Worm (Caenorhabditis elegans) whole organism, young adult: Measurements from ENCODE around the gene ain-1.

Experiments used
- B0336.3 ChIP-seq: fragments of 200-800 bp; sonication (Bioruptor generic); IDR thresholded peaks from 2 replicates; pipeline ENCODE4 v1.3.6; 2022; ENCODE audit warnings: missing genetic modification characterization, missing compliant biosample characterization
- C06A6.2 ChIP-seq: fragments of 200-800 bp; sonication (Bioruptor generic); conservative IDR thresholded peaks from 2 replicates; pipeline ENCODE4 v1.3.6; 2022; ENCODE audit warnings: missing genetic modification characterization, missing compliant biosample characterization
- F23B12.7 ChIP-seq: sonication (generic microtip); optimal IDR thresholded peaks from 2 replicates; lab custom pipeline; 2017; ENCODE audit warnings: missing genetic modification characterization, mild to moderate bottlenecking, missing compliant biosample characterization, antibody characterized with exemption, moderate library complexity; ENCODE audit not compliant: insufficient read depth
- F39B2.1 ChIP-seq: fragments of 200-800 bp; sonication (Bioruptor generic); IDR thresholded peaks from 2 replicates; pipeline ENCODE4 v1.3.6; 2022; ENCODE audit warnings: missing genetic modification reagents, missing genetic modification characterization, missing compliant biosample characterization
- F52B5.7 ChIP-seq: sonication (generic microtip); optimal IDR thresholded peaks from 2 replicates; lab custom pipeline; 2016; ENCODE audit warnings: mild to moderate bottlenecking, missing genetic modification characterization, missing compliant biosample characterization
- F55B11.4 ChIP-seq: sonication (generic microtip); optimal IDR thresholded peaks from 2 replicates; lab custom pipeline; 2016; ENCODE audit warnings: missing compliant biosample characterization, missing genetic modification characterization, borderline replicate concordance; ENCODE audit not compliant: insufficient read depth
- T26A5.8 ChIP-seq: sonication (generic microtip); optimal IDR thresholded peaks from 2 replicates; lab custom pipeline; 2016; ENCODE audit warnings: missing genetic modification characterization, missing compliant biosample characterization
- ZK185.1 ChIP-seq: sonication (generic microtip); optimal IDR thresholded peaks from 2 replicates; lab custom pipeline; 2016; ENCODE audit warnings: mild to moderate bottlenecking, missing genetic modification characterization, missing compliant biosample characterization; ENCODE audit not compliant: poor library complexity, severe bottlenecking
- akir-1 ChIP-seq: fragments of 200-800 bp; sonication (Bioruptor generic); optimal IDR thresholded peaks from 2 replicates; lab custom pipeline; 2018; ENCODE audit warnings: mild to moderate bottlenecking, missing genetic modification characterization, moderate library complexity, missing compliant biosample characterization
- ama-1 ChIP-seq, 3 experiments: fragments of 150-350 bp in 1 of 3; sonication (generic microtip) in 2 of 3; optimal IDR thresholded peaks; 2 replicates each; lab custom pipeline; 2014 to 2018; ENCODE audit warnings: missing biosample characterization in 2 of 3, missing genetic modification characterization in 2 of 3, missing genetic modification reagents in 2 of 3
- aptf-2 ChIP-seq: fragments of 200-800 bp; sonication (Bioruptor generic); conservative IDR thresholded peaks from 2 replicates; pipeline ENCODE4 v1.3.6; 2022; ENCODE audit warnings: missing genetic modification reagents, missing genetic modification characterization, missing compliant biosample characterization
- athp-1 ChIP-seq: sonication (generic microtip); optimal IDR thresholded peaks from 2 replicates; lab custom pipeline; 2017; ENCODE audit warnings: mild to moderate bottlenecking, missing genetic modification characterization, missing compliant biosample characterization
- attf-5 ChIP-seq: fragments of 200-800 bp; sonication (Bioruptor generic); optimal IDR thresholded peaks from 2 replicates; lab custom pipeline; 2018; ENCODE audit warnings: mild to moderate bottlenecking, missing genetic modification characterization, missing compliant biosample characterization
- cebp-2 ChIP-seq: fragments of 200-800 bp; sonication (Bioruptor generic); IDR thresholded peaks from 2 replicates; pipeline ENCODE4 v1.3.6; 2022; ENCODE audit warnings: missing genetic modification characterization, missing compliant biosample characterization
- ceh-27 ChIP-seq: fragments of 200-800 bp; sonication (Bioruptor generic); optimal IDR thresholded peaks from 2 replicates; lab custom pipeline; 2018; ENCODE audit warnings: mild to moderate bottlenecking, missing genetic modification characterization, moderate library complexity, missing compliant biosample characterization
- ceh-58 ChIP-seq: fragments of 200-800 bp; sonication (Bioruptor generic); IDR thresholded peaks from 2 replicates; pipeline ENCODE4 v1.3.6; 2022; ENCODE audit warnings: missing genetic modification characterization, missing compliant biosample characterization
- die-1 ChIP-seq: sonication (generic microtip); optimal IDR thresholded peaks from 2 replicates; lab custom pipeline; 2016; ENCODE audit warnings: missing genotype, mild to moderate bottlenecking, missing genetic modification characterization, missing compliant biosample characterization
- dox-1 ChIP-seq: fragments of 200-800 bp; sonication (Bioruptor generic); IDR thresholded peaks from 2 replicates; pipeline ENCODE4 v1.3.6; 2022; ENCODE audit warnings: missing genetic modification reagents, missing genetic modification characterization, missing compliant biosample characterization
- dpl-1 ChIP-seq: fragments of 150-350 bp; optimal IDR thresholded peaks from 2 replicates; lab custom pipeline; 2014; ENCODE audit warnings: missing biosample characterization, missing genetic modification reagents, missing genetic modification characterization
- egl-18 ChIP-seq: fragments of 200-800 bp; sonication (Bioruptor generic); IDR thresholded peaks from 2 replicates; pipeline ENCODE4 v1.3.6; 2022; ENCODE audit warnings: missing genetic modification reagents, missing genetic modification characterization, missing compliant biosample characterization
- egrh-3 ChIP-seq: fragments of 200-800 bp; sonication (Bioruptor generic); IDR thresholded peaks from 2 replicates; pipeline ENCODE4 v1.3.6; 2022; ENCODE audit warnings: missing genetic modification reagents, missing genetic modification characterization, missing compliant biosample characterization
- fkh-3 ChIP-seq: sonication (generic microtip); optimal IDR thresholded peaks from 2 replicates; lab custom pipeline; 2016; ENCODE audit warnings: mild to moderate bottlenecking, missing genetic modification characterization, missing compliant biosample characterization
- gei-17 ChIP-seq: fragments of 200-800 bp; sonication (Bioruptor generic); optimal IDR thresholded peaks from 2 replicates; lab custom pipeline; 2018; ENCODE audit warnings: mild to moderate bottlenecking, missing genetic modification characterization, missing compliant biosample characterization
- hlh-12 ChIP-seq: sonication (generic microtip); optimal IDR thresholded peaks from 2 replicates; lab custom pipeline; 2016; ENCODE audit warnings: missing genetic modification characterization, missing compliant biosample characterization
- let-607 ChIP-seq, 2 experiments: fragments of 200-800 bp in 1 of 2; sonication (Bioruptor generic) in 1 of 2; sonication (generic microtip) in 1 of 2; optimal IDR thresholded peaks; 2 replicates each; lab custom pipeline; 2016 to 2018; ENCODE audit warnings: mild to moderate bottlenecking in 2 of 2, missing compliant biosample characterization in 2 of 2, missing genetic modification characterization in 2 of 2, moderate library complexity in 2 of 2, missing genotype in 1 of 2
- lin-35 ChIP-seq, 3 experiments: fragments of 150-350 bp in 2 of 3; sonication (generic microtip) in 1 of 3; optimal IDR thresholded peaks; 2 replicates each; lab custom pipeline; 2014 to 2018; ENCODE audit warnings: missing biosample characterization in 3 of 3, missing genetic modification characterization in 3 of 3, missing genetic modification reagents in 3 of 3
- nfyb-1 ChIP-seq: fragments of 200-800 bp; sonication (Bioruptor generic); IDR thresholded peaks from 2 replicates; pipeline ENCODE4 v1.3.6; 2022; ENCODE audit warnings: missing genetic modification reagents, missing genetic modification characterization, missing compliant biosample characterization
- nhr-120 ChIP-seq: fragments of 200-800 bp; sonication (Bioruptor generic); IDR thresholded peaks from 2 replicates; pipeline ENCODE4 v1.3.6; 2022; ENCODE audit warnings: missing genetic modification characterization, missing compliant biosample characterization
- nhr-27 ChIP-seq: fragments of 200-800 bp; sonication (Bioruptor generic); optimal IDR thresholded peaks from 2 replicates; lab custom pipeline; 2018; ENCODE audit warnings: mild to moderate bottlenecking, missing genetic modification characterization, moderate library complexity, missing compliant biosample characterization
- pbrm-1 ChIP-seq: fragments of 200-800 bp; sonication (Bioruptor generic); IDR thresholded peaks from 2 replicates; pipeline ENCODE4 v1.3.6; 2022; ENCODE audit warnings: missing genetic modification reagents, missing genetic modification characterization, missing compliant biosample characterization
- sdz-38 ChIP-seq: sonication (generic microtip); optimal IDR thresholded peaks from 2 replicates; lab custom pipeline; 2016; ENCODE audit warnings: missing genotype, missing genetic modification characterization, missing compliant biosample characterization
- sea-2 ChIP-seq: fragments of 200-800 bp; sonication (Bioruptor generic); IDR thresholded peaks from 2 replicates; pipeline ENCODE4 v1.3.6; 2022; ENCODE audit warnings: missing genetic modification characterization, missing compliant biosample characterization
- snpc-1.1 ChIP-seq: sonication (generic microtip); optimal IDR thresholded peaks from 2 replicates; lab custom pipeline; 2017; ENCODE audit warnings: missing genetic modification characterization, mild to moderate bottlenecking, missing compliant biosample characterization, antibody characterized with exemption, moderate library complexity, missing genotype, missing genetic modification reagents; ENCODE audit not compliant: insufficient read depth
- snpc-4 ChIP-seq, 5 experiments: fragments of 150-350 bp in 1 of 5; sonication (generic microtip) in 4 of 5; optimal IDR thresholded peaks; 2 replicates each; lab custom pipeline; 2014 to 2018; ENCODE audit warnings: missing genetic modification characterization in 5 of 5, missing biosample characterization in 3 of 5, antibody characterized with exemption in 2 of 5, mild to moderate bottlenecking in 2 of 5, missing compliant biosample characterization in 2 of 5, missing genotype in 2 of 5, moderate library complexity in 2 of 5, missing genetic modification reagents in 1 of 5
- somi-1 ChIP-seq: fragments of 200-800 bp; sonication (Bioruptor generic); optimal IDR thresholded peaks from 2 replicates; lab custom pipeline; 2018; ENCODE audit warnings: mild to moderate bottlenecking, missing genetic modification characterization, missing compliant biosample characterization
- ztf-22 ChIP-seq: fragments of 200-800 bp; sonication (Bioruptor generic); optimal IDR thresholded peaks from 2 replicates; lab custom pipeline; 2018; ENCODE audit warnings: mild to moderate bottlenecking, missing genetic modification characterization, moderate library complexity, missing compliant biosample characterization
- ztf-25 ChIP-seq: fragments of 200-800 bp; sonication (Bioruptor generic); IDR thresholded peaks from 2 replicates; pipeline ENCODE4 v1.3.6; 2022; ENCODE audit warnings: missing genetic modification reagents, missing genetic modification characterization, missing compliant biosample characterization
- ztf-3 ChIP-seq: fragments of 200-800 bp; sonication (Bioruptor generic); optimal IDR thresholded peaks from 2 replicates; lab custom pipeline; 2018; ENCODE audit warnings: mild to moderate bottlenecking, missing genetic modification characterization, missing compliant biosample characterization
- ztf-6 ChIP-seq: fragments of 200-800 bp; sonication (Bioruptor generic); IDR thresholded peaks from 2 replicates; pipeline ENCODE4 v1.3.6; 2022; ENCODE audit warnings: missing genetic modification reagents, missing genetic modification characterization, missing compliant biosample characterization

Gene ain-1

ce11 chrX:16634708-16635107 is 21.5 kb downstream of the ain-1 start (continued):
- TF ChIP-seq F23B12.7 (tag; lab: Kevin White, UChicago) (peak; percentile 71), nfyb-1 (GFP tag; lab: Robert Waterston, UW) (peak; percentile 82), F39B2.1 (GFP tag; lab: Robert Waterston, UW) (no peak), snpc-4 (GFP tag; optimal IDR thresholded peaks at IDR 0.05; lab: Kevin White, UChicago) (peak; percentile 55), snpc-4 (tag; optimal IDR thresholded peaks at IDR 0.05; lab: Kevin White, UChicago) (peak; percentile 43 to 86 (median 65)), snpc-1.1 (peak; percentile 75), aptf-2 (GFP tag; lab: Robert Waterston, UW) (0 out of 2 replicates have a peak, but pooled peaks have one; percentile 12), ama-1 (optimal IDR thresholded peaks at IDR 0.05; lab: Kevin White, UChicago) (no peak), ama-1 (GFP tag; optimal IDR thresholded peaks at IDR 0.05; lab: Kevin White, UChicago) (peak; percentile 34 to 42), akir-1 (peak; percentile 21), F55B11.4 (tag; lab: Kevin White, UChicago) (no peak), pbrm-1 (GFP tag; lab: Robert Waterston, UW) (peak; percentile 91), ZK185.1 (tag; lab: Kevin White, UChicago) (peak; percentile 87), nhr-120 (no peak), sdz-38 (tag; lab: Kevin White, UChicago) (no peak), egrh-3 (GFP tag; lab: Robert Waterston, UW) (peak; percentile 54), T26A5.8 (peak; percentile 52), athp-1 (peak; percentile 58), somi-1 (GFP tag; lab: Kevin White, UChicago) (peak; percentile 46), lin-35 (GFP tag; optimal IDR thresholded peaks at IDR 0.05; lab: Kevin White, UChicago) (no peak), gei-17 (GFP tag; lab: Kevin White, UChicago) (peak; percentile 74), F52B5.7 (tag; lab: Kevin White, UChicago) (peak; percentile 60), die-1 (tag; lab: Kevin White, UChicago) (peak; percentile 85), hlh-12 (no peak), ztf-3 (GFP tag; lab: Kevin White, UChicago) (peak; percentile 10), ztf-25 (GFP tag; lab: Robert Waterston, UW) (peak; percentile 81), sea-2 (GFP tag; lab: Robert Waterston, UW) (no peak), dpl-1 (GFP tag; lab: Kevin White, UChicago) (no peak), cebp-2 (GFP tag; lab: Robert Waterston, UW) (0 out of 2 replicates have a peak, but pooled peaks have one; percentile 78), B0336.3 (GFP tag; lab: Robert Waterston, UW) (peak; percentile 78; the same call in 1 of the 2 replicates), let-607 (tag; optimal IDR thresholded peaks at IDR 0.05; lab: Kevin White, UChicago) (peak; percentile 55 to 65), ztf-22 (GFP tag; lab: Kevin White, UChicago) (peak; percentile 49), ceh-27 (GFP tag; lab: Kevin White, UChicago) (peak; percentile 70), egl-18 (GFP tag; lab: Robert Waterston, UW) (peak; percentile 69; the same call in 1 of the 2 replicates), nhr-27 (tag; lab: Kevin White, UChicago) (no peak), ztf-6 (peak; percentile 35; the same call in 1 of the 2 replicates), fkh-3 (peak; percentile 42), C06A6.2 (GFP tag; lab: Robert Waterston, UW) (peak; percentile 62), attf-5 (peak; percentile 71)

ce11 chrX:16641678-16642077 is 28.4 kb downstream of the ain-1 start:
- no peak for TF ChIP-seq dox-1 (GFP tag; lab: Robert Waterston, UW)
- TF ChIP-seq ceh-58 (GFP tag; lab: Robert Waterston, UW): no peak
- TF ChIP-seq, all 124 proteins: peak for 0
